Worm (Caenorhabditis elegans): Measurements from ENCODE around the gene jhdm-1.

- no peak for TF ChIP-seq pbrm-1 (GFP tag; IDR thresholded peaks at IDR 0.05)
- no peak for TF ChIP-seq ztf-28 (GFP tag; IDR thresholded peaks at IDR 0.05)
- TF ChIP-seq hmg-20 (GFP tag; IDR thresholded peaks at IDR 0.05), result no peak
- no peak for TF ChIP-seq sea-2 (GFP tag; IDR thresholded peaks at IDR 0.05)
- no peak for TF ChIP-seq Y56A3A.18 (GFP tag; IDR thresholded peaks at IDR 0.05)
- TF ChIP-seq ekl-4 (GFP tag; IDR thresholded peaks at IDR 0.05), result no peak
- no peak for TF ChIP-seq madf-10 (tag; optimal IDR thresholded peaks at IDR 0.05)
- TF ChIP-seq nfya-2 (GFP tag; IDR thresholded peaks at IDR 0.05), result no peak
- TF ChIP-seq snpc-4 (GFP tag; optimal IDR thresholded peaks at IDR 0.05), result no peak
- no peak for TF ChIP-seq snpc-4 (tag; optimal IDR thresholded peaks at IDR 0.05)
- no peak for TF ChIP-seq nfyb-1 (GFP tag; IDR thresholded peaks at IDR 0.05)
- no peak for TF ChIP-seq unc-62 (GFP tag; optimal IDR thresholded peaks at IDR 0.05)
- no peak for TF ChIP-seq ama-1 (optimal IDR thresholded peaks at IDR 0.05)
- TF ChIP-seq ama-1 (GFP tag; optimal IDR thresholded peaks at IDR 0.05), result no peak
- TF ChIP-seq F22D6.2 (tag; optimal IDR thresholded peaks at IDR 0.05), result no peak
- TF ChIP-seq let-607 (tag; optimal IDR thresholded peaks at IDR 0.05), result no peak
These were observed 23.4 kb upstream of the jhdm-1 start, which contains the start of gene popl-1 for ce11 chrIII:6430834-6431233.
